Worm (Caenorhabditis elegans) whole organism, L4 larva: ENCODE measurements around the gene F58E2.5.

Source experiments
- R02D3.7 ChIP-seq: fragments of 150-350 bp; sonication (generic microtip); optimal IDR thresholded peaks from 3 replicates; lab custom pipeline; 2014; ENCODE audit warnings: missing biosample characterization, missing genetic modification characterization
- ceh-82 ChIP-seq: sonication (generic microtip); optimal IDR thresholded peaks from 2 replicates; lab custom pipeline; 2017; ENCODE audit warnings: missing biosample characterization, missing genetic modification characterization
- daf-12 ChIP-seq: fragments of 150-350 bp; optimal IDR thresholded peaks from 2 replicates; lab custom pipeline; 2014; ENCODE audit warnings: missing biosample characterization, missing genetic modification reagents, missing genetic modification characterization
- dve-1 ChIP-seq: sonication (generic microtip); optimal IDR thresholded peaks from 2 replicates; lab custom pipeline; 2017; ENCODE audit warnings: antibody characterized with exemption, mild to moderate bottlenecking, missing genetic modification characterization, missing compliant biosample characterization; ENCODE audit not compliant: insufficient read depth
- hlh-11 ChIP-seq: fragments of 200-800 bp; sonication (Bioruptor generic); optimal IDR thresholded peaks from 2 replicates; lab custom pipeline; 2018; ENCODE audit warnings: mild to moderate bottlenecking, missing genetic modification characterization, missing compliant biosample characterization
- lin-15B ChIP-seq: fragments of 150-350 bp; sonication (generic microtip); optimal IDR thresholded peaks from 3 replicates; lab custom pipeline; 2014; ENCODE audit warnings: missing biosample characterization, missing genetic modification characterization
- lin-39 ChIP-seq: fragments of 150-350 bp; optimal IDR thresholded peaks from 2 replicates; lab custom pipeline; 2014; ENCODE audit warnings: missing biosample characterization, missing genetic modification reagents, missing genetic modification characterization
- madf-9 ChIP-seq: fragments of 200-800 bp; sonication (Bioruptor generic); conservative IDR thresholded peaks from 2 replicates; pipeline ENCODE4 v1.3.6; 2022; ENCODE audit warnings: missing genetic modification reagents, missing genetic modification characterization, missing compliant biosample characterization
- mdl-1 ChIP-seq, 2 experiments: fragments of 150-350 bp in 1 of 2; sonication (generic microtip) in 1 of 2; optimal IDR thresholded peaks; 2 replicates each; lab custom pipeline; 2014 to 2017; ENCODE audit warnings: missing biosample characterization in 2 of 2, missing genetic modification characterization in 2 of 2
- mep-1 ChIP-seq: fragments of 150-350 bp; sonication (generic microtip); optimal IDR thresholded peaks from 3 replicates; lab custom pipeline; 2014; ENCODE audit warnings: missing biosample characterization, missing genetic modification characterization
- nhr-111 ChIP-seq: fragments of 200-800 bp; sonication (Bioruptor generic); optimal IDR thresholded peaks from 2 replicates; lab custom pipeline; 2018; ENCODE audit warnings: mild to moderate bottlenecking, missing genetic modification characterization, missing compliant biosample characterization
- nhr-28 ChIP-seq: fragments of 150-350 bp; optimal IDR thresholded peaks from 2 replicates; lab custom pipeline; 2014; ENCODE audit warnings: missing biosample characterization, missing genetic modification characterization
- nhr-41 ChIP-seq: fragments of 200-800 bp; sonication (Bioruptor generic); IDR thresholded peaks from 2 replicates; pipeline ENCODE4 v1.3.6; 2022; ENCODE audit warnings: missing genetic modification reagents, missing genetic modification characterization, missing compliant biosample characterization
- skn-1 ChIP-seq: fragments of 150-350 bp; optimal IDR thresholded peaks from 2 replicates; lab custom pipeline; 2014; ENCODE audit warnings: missing biosample characterization, missing genetic modification characterization
- tag-97 ChIP-seq: fragments of 200-800 bp; sonication (Bioruptor generic); IDR thresholded peaks from 2 replicates; pipeline ENCODE4 v1.3.6; 2022; ENCODE audit warnings: missing genetic modification characterization, missing compliant biosample characterization
- tra-1 ChIP-seq: fragments of 200-800 bp; sonication (Bioruptor generic); IDR thresholded peaks from 2 replicates; pipeline ENCODE4 v1.3.6; 2022; ENCODE audit warnings: missing genetic modification reagents, missing genetic modification characterization, missing compliant biosample characterization
- unc-39 ChIP-seq: sonication (generic microtip); optimal IDR thresholded peaks from 2 replicates; lab custom pipeline; 2017; ENCODE audit warnings: missing biosample characterization, missing genetic modification characterization
- unc-62 ChIP-seq, 3 experiments: fragments of 150-350 bp in 1 of 3; sonication (generic microtip); optimal IDR thresholded peaks in 2 of 3; peaks in 1 of 3; 1 replicate in 1 of 3; 2 replicates in 2 of 3; lab custom pipeline; 2014 to 2017; ENCODE audit warnings: missing biosample characterization in 3 of 3, missing genetic modification characterization in 3 of 3, missing genetic modification reagents in 3 of 3, missing genotype in 1 of 3

Gene F58E2.5

ce11 chrIV:3481760-3482159 is 37.0 kb downstream of the F58E2.5 start, which contains the start of gene srz-37 (continued):
- TF ChIP-seq daf-12 (no peak), lin-39 (tag; lab: Kevin White, UChicago) (no peak), nhr-111 (no peak)

DNA sequence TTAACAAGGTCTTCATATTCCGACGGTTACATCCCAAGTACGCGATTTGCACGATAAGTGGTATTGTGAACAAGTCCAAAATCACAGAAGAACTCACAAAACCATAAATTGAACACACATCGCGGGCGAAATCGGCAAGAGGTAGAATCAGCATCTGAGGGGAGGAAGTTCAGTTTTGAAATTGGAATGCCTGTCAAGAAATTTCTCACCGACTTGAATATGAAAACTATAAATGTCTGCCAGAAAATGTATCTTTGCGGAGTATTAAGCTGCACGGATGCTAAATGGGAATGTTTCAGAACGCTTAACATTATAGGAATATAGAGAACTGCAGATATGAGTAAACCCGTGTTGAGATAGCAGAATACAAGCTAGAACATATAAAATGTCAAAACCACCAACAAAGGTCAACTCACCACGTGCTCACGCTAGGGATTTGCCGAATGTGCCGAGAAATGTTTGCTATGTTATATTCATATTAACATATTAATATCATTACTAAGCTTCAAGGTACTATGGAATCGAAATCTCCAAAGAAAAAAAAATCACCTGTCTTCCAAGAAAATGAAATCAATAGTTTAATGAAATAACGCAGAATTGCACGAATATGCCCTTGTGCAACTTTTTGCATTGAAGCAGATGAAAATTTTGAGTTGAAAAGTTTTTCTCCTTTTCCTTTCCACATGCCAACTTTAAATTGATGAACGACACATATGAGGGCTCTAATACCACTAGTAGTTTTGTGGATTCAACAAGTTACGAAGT is 37.7 kb downstream of the F58E2.5 start, which contains the start of gene srz-82:
srz-82 (plus strand) TSS at position 701 of the 765 bp plus-strand sequence.
- TF ChIP-seq nhr-28 (no peak), lin-15B (no peak), unc-62 (GFP tag; optimal IDR thresholded peaks at IDR 0.05 in 1 of 2; lab: Kevin White, UChicago) (peak in 1 of 2 experiments; percentile 96), unc-62 (tag; optimal IDR thresholded peaks at IDR 0.05; lab: Kevin White, UChicago) (no peak)
- TF ChIP-seq, all 104 proteins: peak for 1

DNA sequence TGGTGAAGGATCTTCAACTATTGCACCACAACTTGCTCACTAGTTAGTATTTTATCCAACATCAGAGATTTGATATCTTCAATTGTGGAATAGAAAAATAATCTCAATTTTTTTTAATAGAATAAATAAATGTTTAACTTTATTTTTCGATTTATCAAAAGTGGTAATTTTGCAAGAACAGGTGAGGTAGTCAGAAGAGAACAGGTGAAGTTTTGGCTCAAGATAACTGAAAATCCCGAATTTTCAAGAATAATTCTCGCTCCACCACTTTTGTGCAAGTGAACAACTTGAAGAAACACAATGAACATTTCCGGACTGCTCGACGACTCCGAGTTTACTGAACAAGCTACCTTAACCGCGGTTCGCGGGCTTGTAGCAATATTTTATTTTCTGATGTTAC is 46.8 kb downstream of the F58E2.5 start, which contains the start of gene srz-78:
srz-78 (plus strand) TSS at position 301 of the 400 bp plus-strand sequence.
- no peak for TF ChIP-seq ceh-82 (tag; lab: Kevin White, UChicago)
- no peak for TF ChIP-seq unc-39 (tag; lab: Kevin White, UChicago)
- TF ChIP-seq, all 104 proteins: peak for 0

ce11 chrIV:3493310-3493709 is 48.6 kb downstream of the F58E2.5 start, which contains the start of gene srz-79:
TSS of gene srz-79 (plus strand) at chrIV:3493610.
- TF ChIP-seq mep-1, result no peak
- no peak for TF ChIP-seq tag-97 (GFP tag; lab: Robert Waterston, UW)
- no peak for TF ChIP-seq hlh-11
- TF ChIP-seq tra-1 (GFP tag; lab: Robert Waterston, UW), result no peak
- no peak for TF ChIP-seq skn-1 (tag; lab: Kevin White, UChicago)
- TF ChIP-seq madf-9 (GFP tag; lab: Robert Waterston, UW), result no peak
- no peak for TF ChIP-seq nhr-41 (GFP tag; lab: Robert Waterston, UW)
- no peak for TF ChIP-seq mdl-1 (tag; optimal IDR thresholded peaks at IDR 0.05; lab: Kevin White, UChicago)
- TF ChIP-seq R02D3.7 (tag; lab: Kevin White, UChicago), result no peak
- no peak for TF ChIP-seq dve-1 (tag; lab: Kevin White, UChicago)
